Worm (Caenorhabditis elegans) whole organism, L2 larva: Measurements from ENCODE around the gene W05B10.4.
A peak's percentile ranks its signal among the peaks of the same experiment; 100 is the strongest.

Experiments
- ama-1 ChIP-seq: fragments of 150-350 bp; optimal IDR thresholded peaks from 2 replicates; lab custom pipeline; 2018; ENCODE audit warnings: inconsistent platforms
- blmp-1 ChIP-seq: sonication (generic microtip); optimal IDR thresholded peaks from 2 replicates; lab custom pipeline; 2017; ENCODE audit warnings: missing genetic modification characterization, mild to moderate bottlenecking, missing compliant biosample characterization, antibody characterized with exemption, moderate library complexity; ENCODE audit not compliant: insufficient read depth
- ceh-82 ChIP-seq: fragments of 150-350 bp; optimal IDR thresholded peaks from 2 replicates; lab custom pipeline; 2014; ENCODE audit warnings: missing biosample characterization, missing genetic modification characterization
- elt-1 ChIP-seq: fragments of 150-350 bp; optimal IDR thresholded peaks from 2 replicates; lab custom pipeline; 2014; ENCODE audit warnings: missing biosample characterization, missing genetic modification characterization
- elt-3 ChIP-seq: sonication (generic microtip); optimal IDR thresholded peaks from 2 replicates; lab custom pipeline; 2017; ENCODE audit warnings: missing biosample characterization, missing genetic modification characterization
- mdl-1 ChIP-seq, 2 experiments: fragments of 150-350 bp in 1 of 2; sonication (generic microtip) in 1 of 2; optimal IDR thresholded peaks; 2 replicates each; lab custom pipeline; 2017; ENCODE audit warnings: missing biosample characterization in 2 of 2, missing genetic modification characterization in 2 of 2
- nhr-11 ChIP-seq: fragments of 150-350 bp; optimal IDR thresholded peaks from 2 replicates; lab custom pipeline; 2014; ENCODE audit warnings: missing biosample characterization, missing genetic modification characterization
- nhr-12 ChIP-seq: fragments of 150-350 bp; optimal IDR thresholded peaks from 2 replicates; lab custom pipeline; 2014; ENCODE audit warnings: missing biosample characterization, missing genetic modification characterization
- nhr-237 ChIP-seq: fragments of 150-350 bp; optimal IDR thresholded peaks from 2 replicates; lab custom pipeline; 2014; ENCODE audit warnings: missing biosample characterization, missing genetic modification characterization
- nhr-6 ChIP-seq: fragments of 150-350 bp; optimal IDR thresholded peaks from 2 replicates; lab custom pipeline; 2014; ENCODE audit warnings: missing biosample characterization, missing genetic modification characterization
- sem-4 ChIP-seq: fragments of 150-350 bp; optimal IDR thresholded peaks from 2 replicates; lab custom pipeline; 2014; ENCODE audit warnings: missing biosample characterization, missing genetic modification reagents, missing genetic modification characterization
- snpc-4 ChIP-seq: fragments of 150-350 bp; optimal IDR thresholded peaks from 2 replicates; lab custom pipeline; 2014; ENCODE audit warnings: missing biosample characterization, missing genetic modification characterization
- unc-62 ChIP-seq: fragments of 150-350 bp; optimal IDR thresholded peaks from 2 replicates; lab custom pipeline; 2014; ENCODE audit warnings: missing biosample characterization, missing genetic modification reagents, missing genetic modification characterization

DNA sequence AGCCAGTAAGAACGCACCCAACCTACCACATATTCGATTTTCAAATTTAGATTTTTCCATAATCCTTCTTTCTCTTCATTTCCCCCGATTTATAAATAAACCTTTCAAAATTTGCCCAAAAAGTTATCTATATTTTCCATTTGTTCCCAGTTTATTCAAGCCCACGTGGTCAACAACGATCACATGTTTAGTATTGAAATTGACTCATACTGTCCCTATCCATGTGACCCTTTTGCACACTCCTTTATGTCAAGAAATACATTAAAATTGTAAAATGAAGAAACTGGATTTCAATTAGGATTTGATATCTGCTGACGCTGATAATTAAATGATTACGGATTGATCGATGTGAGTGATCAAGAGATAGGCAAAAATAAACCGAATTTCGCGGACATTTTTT lies 32.8 kb upstream of the W05B10.4 start:
- TF ChIP-seq blmp-1 (tag; lab: Kevin White, UChicago) (no peak), nhr-11 (tag; lab: Kevin White, UChicago) (no peak), mdl-1 (tag; optimal IDR thresholded peaks at IDR 0.05; lab: Kevin White, UChicago) (peak in 1 of 2 experiments; percentile 27), sem-4 (tag; lab: Kevin White, UChicago) (no peak), snpc-4 (tag; lab: Kevin White, UChicago) (no peak), nhr-6 (tag; lab: Kevin White, UChicago) (no peak), elt-1 (tag; lab: Kevin White, UChicago) (no peak), nhr-12 (tag; lab: Kevin White, UChicago) (no peak), nhr-237 (tag; lab: Kevin White, UChicago) (no peak), unc-62 (no peak), elt-3 (tag; lab: Kevin White, UChicago) (no peak), ama-1 (lab: Kevin White, UChicago) (no peak), ceh-82 (no peak)
